Worm (Caenorhabditis elegans) whole organism, L2 larva: ENCODE data around the gene spe-41.

Experiments
- C34F6.9 ChIP-seq: fragments of 150-350 bp; optimal IDR thresholded peaks from 2 replicates; lab custom pipeline; 2014; ENCODE audit warnings: missing biosample characterization, missing genetic modification characterization
- F13H6.1 ChIP-seq: sonication (generic microtip); optimal IDR thresholded peaks from 2 replicates; lab custom pipeline; 2016; ENCODE audit warnings: missing genetic modification characterization, missing compliant biosample characterization
- R02D3.7 ChIP-seq: fragments of 150-350 bp; optimal IDR thresholded peaks from 2 replicates; lab custom pipeline; 2014; ENCODE audit warnings: missing biosample characterization, missing genetic modification characterization
- Y55F3AM.14 ChIP-seq: fragments of 200-800 bp; sonication (Bioruptor generic); optimal IDR thresholded peaks from 2 replicates; lab custom pipeline; 2018; ENCODE audit warnings: mild to moderate bottlenecking, missing genetic modification characterization, missing compliant biosample characterization
- ZK546.5 ChIP-seq: sonication (generic microtip); optimal IDR thresholded peaks from 2 replicates; lab custom pipeline; 2017; ENCODE audit warnings: missing biosample characterization, missing genetic modification characterization
- alr-1 ChIP-seq: fragments of 150-350 bp; optimal IDR thresholded peaks from 2 replicates; lab custom pipeline; 2014; ENCODE audit warnings: missing biosample characterization, missing genetic modification characterization
- aly-2 ChIP-seq: fragments of 150-350 bp; optimal IDR thresholded peaks from 2 replicates; lab custom pipeline; 2014; ENCODE audit warnings: missing biosample characterization, missing genetic modification characterization
- blmp-1 ChIP-seq: sonication (generic microtip); optimal IDR thresholded peaks from 2 replicates; lab custom pipeline; 2017; ENCODE audit warnings: missing genetic modification characterization, mild to moderate bottlenecking, missing compliant biosample characterization, antibody characterized with exemption, moderate library complexity; ENCODE audit not compliant: insufficient read depth
- ceh-16 ChIP-seq: fragments of 150-350 bp; optimal IDR thresholded peaks from 2 replicates; lab custom pipeline; 2014; ENCODE audit warnings: missing biosample characterization, missing genetic modification characterization
- ceh-82 ChIP-seq: fragments of 150-350 bp; optimal IDR thresholded peaks from 2 replicates; lab custom pipeline; 2014; ENCODE audit warnings: missing biosample characterization, missing genetic modification characterization
- crh-2 ChIP-seq: sonication (generic microtip); optimal IDR thresholded peaks from 2 replicates; lab custom pipeline; 2017; ENCODE audit warnings: missing biosample characterization, missing genetic modification characterization
- dmd-4 ChIP-seq: sonication (generic microtip); optimal IDR thresholded peaks from 2 replicates; lab custom pipeline; 2017; ENCODE audit warnings: missing biosample characterization, missing genetic modification characterization
- egl-27 ChIP-seq: sonication (generic microtip); optimal IDR thresholded peaks from 3 replicates; lab custom pipeline; 2017; ENCODE audit warnings: missing biosample characterization, missing genetic modification reagents, missing genetic modification characterization
- elt-1 ChIP-seq: fragments of 150-350 bp; optimal IDR thresholded peaks from 2 replicates; lab custom pipeline; 2014; ENCODE audit warnings: missing biosample characterization, missing genetic modification characterization
- elt-3 ChIP-seq: sonication (generic microtip); optimal IDR thresholded peaks from 2 replicates; lab custom pipeline; 2017; ENCODE audit warnings: missing biosample characterization, missing genetic modification characterization
- fos-1 ChIP-seq: fragments of 150-350 bp; optimal IDR thresholded peaks from 2 replicates; lab custom pipeline; 2014; ENCODE audit warnings: missing biosample characterization, missing genetic modification characterization
- gmeb-1 ChIP-seq: fragments of 150-350 bp; optimal IDR thresholded peaks from 2 replicates; lab custom pipeline; 2014; ENCODE audit warnings: missing biosample characterization, missing genetic modification characterization
- lin-11 ChIP-seq: fragments of 150-350 bp; sonication (generic microtip); optimal IDR thresholded peaks from 2 replicates; lab custom pipeline; 2014; ENCODE audit warnings: missing biosample characterization, missing genetic modification characterization, inconsistent platforms, mixed read lengths
- lin-13 ChIP-seq: fragments of 150-350 bp; optimal IDR thresholded peaks from 2 replicates; lab custom pipeline; 2014; ENCODE audit warnings: missing biosample characterization, missing genetic modification reagents, missing genetic modification characterization
- lin-39 ChIP-seq: fragments of 150-350 bp; optimal IDR thresholded peaks from 2 replicates; lab custom pipeline; 2014; ENCODE audit warnings: missing biosample characterization, missing genetic modification reagents, missing genetic modification characterization
- lsy-2 ChIP-seq, 2 experiments: fragments of 150-350 bp in 1 of 2; sonication (generic microtip) in 1 of 2; optimal IDR thresholded peaks; 2 replicates each; lab custom pipeline; 2014 to 2017; ENCODE audit warnings: missing biosample characterization in 2 of 2, missing genetic modification characterization in 2 of 2
- mab-5 ChIP-seq: fragments of 150-350 bp; optimal IDR thresholded peaks from 2 replicates; lab custom pipeline; 2014; ENCODE audit warnings: missing biosample characterization, missing genetic modification characterization
- mbf-1 ChIP-seq: sonication (generic microtip); optimal IDR thresholded peaks from 2 replicates; lab custom pipeline; 2017; ENCODE audit warnings: missing biosample characterization, missing genetic modification characterization
- mdl-1 ChIP-seq, 2 experiments: fragments of 150-350 bp in 1 of 2; sonication (generic microtip) in 1 of 2; optimal IDR thresholded peaks; 2 replicates each; lab custom pipeline; 2017; ENCODE audit warnings: missing biosample characterization in 2 of 2, missing genetic modification characterization in 2 of 2
- nhr-11 ChIP-seq: fragments of 150-350 bp; optimal IDR thresholded peaks from 2 replicates; lab custom pipeline; 2014; ENCODE audit warnings: missing biosample characterization, missing genetic modification characterization
- nhr-12 ChIP-seq: fragments of 150-350 bp; optimal IDR thresholded peaks from 2 replicates; lab custom pipeline; 2014; ENCODE audit warnings: missing biosample characterization, missing genetic modification characterization
- nhr-21 ChIP-seq: fragments of 150-350 bp; optimal IDR thresholded peaks from 2 replicates; lab custom pipeline; 2014; ENCODE audit warnings: missing biosample characterization, missing genetic modification characterization
- nhr-23 ChIP-seq: fragments of 150-350 bp; optimal IDR thresholded peaks from 2 replicates; lab custom pipeline; 2014; ENCODE audit warnings: missing biosample characterization, missing genetic modification reagents, missing genetic modification characterization
- nhr-237 ChIP-seq: fragments of 150-350 bp; optimal IDR thresholded peaks from 2 replicates; lab custom pipeline; 2014; ENCODE audit warnings: missing biosample characterization, missing genetic modification characterization
- nhr-25 ChIP-seq: fragments of 150-350 bp; sonication (generic microtip); optimal IDR thresholded peaks from 3 replicates; lab custom pipeline; 2014; ENCODE audit warnings: missing biosample characterization, missing genetic modification characterization
- nhr-6 ChIP-seq: fragments of 150-350 bp; optimal IDR thresholded peaks from 2 replicates; lab custom pipeline; 2014; ENCODE audit warnings: missing biosample characterization, missing genetic modification characterization
- nhr-77 ChIP-seq: fragments of 150-350 bp; optimal IDR thresholded peaks from 2 replicates; lab custom pipeline; 2014; ENCODE audit warnings: missing biosample characterization, missing genetic modification characterization
- peb-1 ChIP-seq: fragments of 150-350 bp; optimal IDR thresholded peaks from 2 replicates; lab custom pipeline; 2014; ENCODE audit warnings: missing biosample characterization, missing genetic modification characterization
- sem-4 ChIP-seq: fragments of 150-350 bp; optimal IDR thresholded peaks from 2 replicates; lab custom pipeline; 2014; ENCODE audit warnings: missing biosample characterization, missing genetic modification reagents, missing genetic modification characterization
- skn-1 ChIP-seq: sonication (generic microtip); optimal IDR thresholded peaks from 2 replicates; lab custom pipeline; 2017; ENCODE audit warnings: missing biosample characterization, missing genetic modification characterization
- sma-3 ChIP-seq: sonication (generic microtip); optimal IDR thresholded peaks from 2 replicates; lab custom pipeline; 2016; ENCODE audit warnings: missing genetic modification reagents, missing genetic modification characterization, missing compliant biosample characterization
- sma-9 ChIP-seq, 2 experiments: fragments of 150-350 bp in 1 of 2; sonication (generic microtip) in 1 of 2; optimal IDR thresholded peaks; 2 replicates each; lab custom pipeline; 2014 to 2016; ENCODE audit warnings: missing genetic modification characterization in 2 of 2, mild to moderate bottlenecking in 1 of 2, missing biosample characterization in 1 of 2, missing compliant biosample characterization in 1 of 2, missing genetic modification reagents in 1 of 2, moderate library complexity in 1 of 2
- unc-39 ChIP-seq: fragments of 150-350 bp; optimal IDR thresholded peaks from 2 replicates; lab custom pipeline; 2014; ENCODE audit warnings: missing biosample characterization, missing genetic modification characterization
- unc-55 ChIP-seq: fragments of 150-350 bp; sonication (generic microtip); optimal IDR thresholded peaks from 3 replicates; lab custom pipeline; 2014; ENCODE audit warnings: missing biosample characterization, missing genetic modification reagents, missing genetic modification characterization
- unc-62 ChIP-seq: fragments of 150-350 bp; optimal IDR thresholded peaks from 2 replicates; lab custom pipeline; 2014; ENCODE audit warnings: missing biosample characterization, missing genetic modification reagents, missing genetic modification characterization
- zag-1 ChIP-seq: fragments of 150-350 bp; optimal IDR thresholded peaks from 2 replicates; lab custom pipeline; 2014; ENCODE audit warnings: missing biosample characterization, missing genetic modification characterization
- ztf-1 ChIP-seq: fragments of 200-800 bp; sonication (Bioruptor generic); conservative IDR thresholded peaks from 2 replicates; pipeline ENCODE4 v1.3.6; 2022; ENCODE audit warnings: missing genetic modification characterization, missing compliant biosample characterization
- ztf-11 ChIP-seq: sonication (generic microtip); optimal IDR thresholded peaks from 2 replicates; lab custom pipeline; 2017; ENCODE audit warnings: missing biosample characterization, missing genetic modification characterization
- ztf-4 ChIP-seq: fragments of 150-350 bp; optimal IDR thresholded peaks from 2 replicates; lab custom pipeline; 2014; ENCODE audit warnings: missing biosample characterization, missing genetic modification characterization

Gene spe-41

DNA sequence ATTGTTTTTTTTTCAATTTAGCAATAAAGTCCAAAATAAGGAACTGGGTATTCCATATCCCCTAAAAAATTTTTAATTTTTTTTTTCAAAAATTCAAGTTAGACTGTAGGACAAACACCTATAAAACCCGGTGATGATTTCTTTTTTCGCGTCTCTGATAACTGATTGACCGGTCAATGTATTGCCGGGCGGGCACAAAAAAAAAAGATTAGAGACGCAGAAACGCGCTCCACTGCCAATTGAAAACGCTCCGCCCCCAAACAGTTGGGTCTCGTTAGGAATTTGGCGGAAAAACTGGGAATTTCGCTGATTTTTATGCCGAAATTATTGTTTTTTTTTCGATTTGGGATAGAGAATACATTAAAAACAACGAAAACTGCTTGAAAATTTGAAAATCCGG is 24.4 kb upstream of the spe-41 start:
- TF ChIP-seq egl-27 (tag; lab: Kevin White, UChicago) (no peak), sma-9 (GFP tag; optimal IDR thresholded peaks at IDR 0.05; lab: Kevin White, UChicago) (no peak), sma-9 (tag; optimal IDR thresholded peaks at IDR 0.05; lab: Kevin White, UChicago) (no peak), fos-1 (tag; lab: Kevin White, UChicago) (peak; percentile 39)

DNA sequence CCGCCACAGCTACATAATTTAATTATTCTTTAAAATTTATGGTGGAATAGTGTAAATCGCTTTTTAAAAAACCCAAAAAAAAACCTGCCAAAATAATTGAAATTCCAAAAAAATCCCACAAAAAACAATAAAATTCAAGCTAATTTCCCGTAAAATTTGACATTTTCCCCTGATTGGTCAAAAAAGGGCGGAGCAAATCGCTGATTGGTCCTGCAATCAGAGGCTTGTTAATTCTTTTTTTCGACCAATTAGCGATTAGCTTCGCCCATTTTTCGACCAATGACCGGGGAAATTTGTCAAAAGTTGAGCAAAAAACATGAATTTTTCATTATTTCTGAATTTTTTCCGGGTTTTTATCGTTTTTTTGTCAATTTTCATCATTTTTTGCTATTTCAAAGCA is 23.0 kb upstream of the spe-41 start:
- TF ChIP-seq nhr-21 (tag; lab: Kevin White, UChicago) (no peak), ceh-82 (tag; lab: Kevin White, UChicago) (no peak), sem-4 (tag; lab: Kevin White, UChicago) (no peak), ztf-11 (tag; lab: Kevin White, UChicago) (no peak), F13H6.1 (tag; lab: Kevin White, UChicago) (no peak), nhr-6 (tag; lab: Kevin White, UChicago) (no peak)

DNA sequence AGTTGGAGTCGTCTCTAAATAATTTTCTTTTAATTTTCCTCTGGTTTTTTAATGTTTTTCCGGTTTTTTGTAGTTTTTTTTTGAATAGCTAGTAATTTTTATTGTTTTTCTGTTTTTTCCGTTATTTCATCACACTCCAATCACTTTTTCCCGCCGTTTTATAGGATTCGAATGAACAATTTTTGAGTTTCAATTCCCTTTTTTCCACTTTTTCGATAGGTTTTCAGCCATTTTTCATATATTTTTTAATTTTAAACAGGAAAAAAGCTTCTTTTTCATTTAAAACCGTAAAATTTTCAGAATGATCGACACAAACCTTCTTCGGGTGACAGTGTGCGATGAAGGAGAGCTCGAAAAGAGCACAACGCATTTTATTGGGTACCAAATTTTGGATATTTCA is 17.4 kb upstream of the spe-41 start, which contains the start of gene pph-6:
Gene pph-6, plus strand, starts transcription at position 301 of the 400 bp plus-strand sequence.
- no peak for TF ChIP-seq nhr-25 (tag; lab: Kevin White, UChicago)
- no peak for TF ChIP-seq nhr-23
- TF ChIP-seq nhr-12 (tag; lab: Kevin White, UChicago) = no peak
- TF ChIP-seq zag-1 (tag; lab: Kevin White, UChicago) = no peak
- TF ChIP-seq gmeb-1 (tag; lab: Kevin White, UChicago) = no peak
- TF ChIP-seq blmp-1 (tag; lab: Kevin White, UChicago) = no peak
- no peak for TF ChIP-seq elt-1 (tag; lab: Kevin White, UChicago)

DNA sequence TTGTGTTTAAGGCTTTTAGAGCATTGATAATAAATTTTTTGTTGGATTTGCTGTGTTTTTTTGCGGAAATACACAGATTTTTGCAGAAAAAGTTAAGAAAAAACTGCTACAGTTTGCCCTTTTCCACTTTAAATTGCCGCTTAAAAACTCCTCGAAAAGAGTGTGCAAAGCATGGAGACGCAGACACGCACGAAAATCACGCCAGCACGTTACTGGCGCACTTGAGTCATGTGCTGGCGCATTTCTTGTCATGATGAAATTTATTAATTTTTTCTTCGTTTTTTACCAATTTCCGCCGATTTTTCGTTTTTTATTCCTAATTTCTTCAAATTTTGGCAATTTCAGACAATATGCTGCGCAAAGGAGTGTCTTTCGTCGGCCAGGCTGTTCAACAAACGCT is 16.1 kb upstream of the spe-41 start, which contains the start of gene C34C12.8:
Gene C34C12.8, plus strand, starts transcription at position 346 of the 400 bp plus-strand sequence.
- TF ChIP-seq C34F6.9 (tag; lab: Kevin White, UChicago) (peak; percentile 97), lsy-2 (tag; optimal IDR thresholded peaks at IDR 0.05; lab: Kevin White, UChicago) (peak; percentile 97), blmp-1 (tag; lab: Kevin White, UChicago) (peak; percentile 74), unc-55 (GFP tag; lab: Kevin White, UChicago) (peak; percentile 97), elt-1 (tag; lab: Kevin White, UChicago) (peak; percentile 41), nhr-25 (tag; lab: Kevin White, UChicago) (peak; percentile 97), R02D3.7 (tag; lab: Kevin White, UChicago) (peak; percentile 77), nhr-23 (no peak), sma-3 (GFP tag; lab: Kevin White, UChicago) (peak; percentile 95), ceh-16 (tag; lab: Kevin White, UChicago) (peak; percentile 79), dmd-4 (tag; lab: Kevin White, UChicago) (peak; percentile 35), ztf-11 (tag; lab: Kevin White, UChicago) (no peak), fos-1 (tag; lab: Kevin White, UChicago) (peak; percentile 70), lin-39 (tag; lab: Kevin White, UChicago) (no peak), sma-9 (GFP tag; optimal IDR thresholded peaks at IDR 0.05; lab: Kevin White, UChicago) (peak; percentile 97), sma-9 (tag; optimal IDR thresholded peaks at IDR 0.05; lab: Kevin White, UChicago) (no peak), nhr-6 (tag; lab: Kevin White, UChicago) (peak; percentile 86), nhr-21 (tag; lab: Kevin White, UChicago) (peak; percentile 96), crh-2 (tag; lab: Kevin White, UChicago) (peak; percentile 96), peb-1 (tag; lab: Kevin White, UChicago) (no peak), zag-1 (tag; lab: Kevin White, UChicago) (peak; percentile 81), elt-3 (tag; lab: Kevin White, UChicago) (no peak), mdl-1 (tag; optimal IDR thresholded peaks at IDR 0.05; lab: Kevin White, UChicago) (peak in 1 of 2 experiments; percentile 73), F13H6.1 (tag; lab: Kevin White, UChicago) (peak; percentile 93), aly-2 (peak; percentile 48), ZK546.5 (tag; lab: Kevin White, UChicago) (peak; percentile 65), unc-62 (peak; percentile 58), ztf-4 (peak; percentile 94), Y55F3AM.14 (GFP tag; lab: Kevin White, UChicago) (peak; percentile 80), egl-27 (tag; lab: Kevin White, UChicago) (peak; percentile 93), nhr-237 (tag; lab: Kevin White, UChicago) (peak; percentile 69), unc-39 (tag; lab: Kevin White, UChicago) (no peak), nhr-12 (tag; lab: Kevin White, UChicago) (no peak), lin-11 (peak; percentile 93), ztf-1 (GFP tag; lab: Robert Waterston, UW) (0 out of 2 replicates have a peak, but pooled peaks have one; percentile 42), gmeb-1 (tag; lab: Kevin White, UChicago) (peak; percentile 98), skn-1 (tag; lab: Kevin White, UChicago) (no peak), alr-1 (tag; lab: Kevin White, UChicago) (no peak), lin-13 (GFP tag; lab: Kevin White, UChicago) (peak; percentile 94), mbf-1 (tag; lab: Kevin White, UChicago) (no peak), nhr-11 (tag; lab: Kevin White, UChicago) (no peak), sem-4 (tag; lab: Kevin White, UChicago) (peak; percentile 94), nhr-77 (peak; percentile 85), mab-5 (peak; percentile 96)
